Worm (Caenorhabditis elegans) whole organism, L1 larva: ENCODE results near the gene lido-15.
A peak's percentile ranks its signal among the peaks of the same experiment; 100 is the strongest.

ENCODE experiments used
- F16B12.6 ChIP-seq: fragments of 150-350 bp; optimal IDR thresholded peaks from 2 replicates; lab custom pipeline; 2014; ENCODE audit warnings: missing biosample characterization, missing genetic modification characterization
- Y116A8C.19 ChIP-seq: sonication (generic microtip); optimal IDR thresholded peaks from 2 replicates; lab custom pipeline; 2016; ENCODE audit warnings: missing compliant biosample characterization, missing genetic modification characterization, borderline replicate concordance
- ama-1 ChIP-seq: fragments of 150-350 bp; optimal IDR thresholded peaks from 2 replicates; lab custom pipeline; 2014
- blmp-1 ChIP-seq: fragments of 150-350 bp; optimal IDR thresholded peaks from 2 replicates; lab custom pipeline; 2014; ENCODE audit warnings: missing biosample characterization, missing genetic modification characterization
- ceh-90 ChIP-seq: sonication (generic microtip); optimal IDR thresholded peaks from 2 replicates; lab custom pipeline; 2016; ENCODE audit warnings: missing genetic modification characterization, missing compliant biosample characterization
- ces-1 ChIP-seq: fragments of 150-350 bp; optimal IDR thresholded peaks from 2 replicates; lab custom pipeline; 2014; ENCODE audit warnings: missing biosample characterization, missing genetic modification reagents, missing genetic modification characterization
- dpl-1 ChIP-seq, 3 experiments: fragments of 150-350 bp in 2 of 3; sonication (generic microtip) in 1 of 3; optimal IDR thresholded peaks; 2 replicates each; lab custom pipeline; 2014 to 2017; ENCODE audit warnings: missing biosample characterization in 3 of 3, missing genetic modification characterization in 3 of 3, missing genetic modification reagents in 3 of 3
- dsc-1 ChIP-seq: sonication (generic microtip); optimal IDR thresholded peaks from 2 replicates; lab custom pipeline; 2016; ENCODE audit warnings: mild to moderate bottlenecking, missing genetic modification characterization, missing compliant biosample characterization
- efl-1 ChIP-seq, 4 experiments: fragments of 150-350 bp; optimal IDR thresholded peaks in 3 of 4; peaks in 1 of 4; 1 replicate in 1 of 4; 2 replicates in 3 of 4; lab custom pipeline; 2014; ENCODE audit warnings: missing biosample characterization in 2 of 4, missing genetic modification characterization in 2 of 4, missing genetic modification reagents in 2 of 4
- egl-13 ChIP-seq: sonication (generic microtip); optimal IDR thresholded peaks from 2 replicates; lab custom pipeline; 2016; ENCODE audit warnings: missing genotype, missing genetic modification reagents, missing genetic modification characterization, missing compliant biosample characterization
- egl-27 ChIP-seq, 2 experiments: fragments of 150-350 bp in 1 of 2; sonication (generic microtip); optimal IDR thresholded peaks; 3 replicates each; lab custom pipeline; 2017 to 2018; ENCODE audit warnings: missing biosample characterization in 2 of 2, missing genetic modification characterization in 2 of 2, missing genetic modification reagents in 2 of 2
- elt-3 ChIP-seq, 6 experiments: fragments of 150-350 bp in 1 of 6; sonication (generic microtip); optimal IDR thresholded peaks; 2 replicates each; lab custom pipeline; 2017 to 2018; ENCODE audit warnings: missing biosample characterization in 6 of 6, missing genetic modification characterization in 6 of 6, inconsistent platforms in 1 of 6
- fkh-8 ChIP-seq: sonication (generic microtip); optimal IDR thresholded peaks from 2 replicates; lab custom pipeline; 2016; ENCODE audit warnings: mild to moderate bottlenecking, missing genetic modification characterization, missing compliant biosample characterization
- grh-1 ChIP-seq: fragments of 200-800 bp; sonication (Bioruptor generic); IDR thresholded peaks from 2 replicates; pipeline ENCODE4 v1.3.6; 2022; ENCODE audit warnings: missing genetic modification reagents, missing genetic modification characterization, missing compliant biosample characterization
- hpl-2 ChIP-seq: fragments of 150-350 bp; optimal IDR thresholded peaks from 2 replicates; lab custom pipeline; 2014; ENCODE audit warnings: missing biosample characterization, missing genetic modification reagents, missing genetic modification characterization
- isw-1 ChIP-seq: fragments of 200-800 bp; sonication (Bioruptor generic); IDR thresholded peaks from 2 replicates; pipeline ENCODE4 v1.3.6; 2022; ENCODE audit warnings: missing genetic modification characterization, missing compliant biosample characterization
- lin-14 ChIP-seq: fragments of 200-800 bp; sonication (Bioruptor generic); optimal IDR thresholded peaks from 2 replicates; lab custom pipeline; 2018; ENCODE audit warnings: mild to moderate bottlenecking, missing genetic modification characterization, moderate library complexity, missing compliant biosample characterization
- lin-35 ChIP-seq, 2 experiments: fragments of 150-350 bp; optimal IDR thresholded peaks; 2 replicates each; lab custom pipeline; 2014; ENCODE audit warnings: missing biosample characterization in 2 of 2, missing genetic modification characterization in 2 of 2, missing genetic modification reagents in 2 of 2
- lin-39 ChIP-seq: fragments of 150-350 bp; optimal IDR thresholded peaks from 2 replicates; lab custom pipeline; 2014; ENCODE audit warnings: missing biosample characterization, missing genetic modification reagents, missing genetic modification characterization
- lir-3 ChIP-seq: sonication (generic microtip); optimal IDR thresholded peaks from 2 replicates; lab custom pipeline; 2016; ENCODE audit warnings: mild to moderate bottlenecking, missing genetic modification characterization, moderate library complexity, missing compliant biosample characterization; ENCODE audit not compliant: poor library complexity
- lsy-2 ChIP-seq, 2 experiments: fragments of 150-350 bp; optimal IDR thresholded peaks; 2 replicates each; lab custom pipeline; 2014; ENCODE audit warnings: missing biosample characterization in 2 of 2, missing genetic modification characterization in 2 of 2
- mab-9 ChIP-seq: fragments of 200-800 bp; sonication (Bioruptor generic); IDR thresholded peaks from 2 replicates; pipeline ENCODE4 v1.3.6; 2022; ENCODE audit warnings: missing genetic modification reagents, missing genetic modification characterization, missing compliant biosample characterization
- mep-1 ChIP-seq: fragments of 150-350 bp; optimal IDR thresholded peaks from 2 replicates; lab custom pipeline; 2014; ENCODE audit warnings: missing biosample characterization, missing genetic modification characterization
- nhr-19 ChIP-seq: fragments of 200-800 bp; sonication (Bioruptor generic); conservative IDR thresholded peaks from 2 replicates; pipeline ENCODE4 v1.3.6; 2022; ENCODE audit warnings: missing genetic modification characterization, missing compliant biosample characterization
- nhr-20 ChIP-seq: sonication (generic microtip); optimal IDR thresholded peaks from 2 replicates; lab custom pipeline; 2016; ENCODE audit warnings: mild to moderate bottlenecking, missing genetic modification characterization, missing compliant biosample characterization
- nhr-237 ChIP-seq: fragments of 150-350 bp; optimal IDR thresholded peaks from 2 replicates; lab custom pipeline; 2014; ENCODE audit warnings: missing biosample characterization, missing genetic modification characterization
- nhr-47 ChIP-seq: sonication (generic microtip); optimal IDR thresholded peaks from 2 replicates; lab custom pipeline; 2016; ENCODE audit warnings: mild to moderate bottlenecking, missing genetic modification characterization, moderate library complexity, missing compliant biosample characterization
- nhr-71 ChIP-seq: sonication (generic microtip); optimal IDR thresholded peaks from 2 replicates; lab custom pipeline; 2016; ENCODE audit warnings: mild to moderate bottlenecking, missing genetic modification characterization, moderate library complexity, missing compliant biosample characterization
- nhr-85 ChIP-seq: sonication (generic microtip); peaks from one replicate; lab custom pipeline; 2016; ENCODE audit warnings: missing genetic modification characterization, inconsistent platforms, missing compliant biosample characterization
- pax-3 ChIP-seq: fragments of 200-800 bp; sonication (Bioruptor generic); optimal IDR thresholded peaks from 2 replicates; lab custom pipeline; 2018; ENCODE audit warnings: mild to moderate bottlenecking, missing genetic modification characterization, moderate library complexity, missing compliant biosample characterization
- rnt-1 ChIP-seq: sonication (generic microtip); optimal IDR thresholded peaks from 2 replicates; lab custom pipeline; 2016; ENCODE audit warnings: mild to moderate bottlenecking, missing genetic modification characterization, moderate library complexity, missing compliant biosample characterization
- snu-23 ChIP-seq: sonication (generic microtip); optimal IDR thresholded peaks from 2 replicates; lab custom pipeline; 2016; ENCODE audit warnings: missing genetic modification characterization, missing compliant biosample characterization
- sup-37 ChIP-seq: fragments of 200-800 bp; sonication (Bioruptor generic); optimal IDR thresholded peaks from 2 replicates; lab custom pipeline; 2018; ENCODE audit warnings: mild to moderate bottlenecking, missing genetic modification characterization, missing compliant biosample characterization
- swsn-7 ChIP-seq: sonication (generic microtip); optimal IDR thresholded peaks from 2 replicates; lab custom pipeline; 2016; ENCODE audit warnings: missing genetic modification characterization, missing compliant biosample characterization
- tbx-2 ChIP-seq: sonication (generic microtip); optimal IDR thresholded peaks from 2 replicates; lab custom pipeline; 2016; ENCODE audit warnings: missing genetic modification characterization, missing compliant biosample characterization
- unc-86 ChIP-seq: sonication (generic microtip); optimal IDR thresholded peaks from 2 replicates; lab custom pipeline; 2016; ENCODE audit warnings: missing genetic modification characterization, missing compliant biosample characterization
- xbp-1 ChIP-seq: sonication (generic microtip); optimal IDR thresholded peaks from 2 replicates; lab custom pipeline; 2016; ENCODE audit warnings: missing genetic modification characterization, missing compliant biosample characterization

The lido-15 gene

ce11 chrII:3816251-3816849, 4.3 kb downstream of the lido-15 start, which contains the start of gene fbxa-24:
Gene fbxa-24 (plus strand): TSS chrII:3816526.
- TF ChIP-seq lin-14 (GFP tag; lab: Kevin White, UChicago) (peak; percentile 77), dpl-1 (GFP tag; optimal IDR thresholded peaks at IDR 0.05; lab: Kevin White, UChicago) (peak in 1 of 3 experiments; percentile 34), snu-23 (GFP tag; lab: Kevin White, UChicago) (peak; percentile 30), unc-86 (peak; percentile 23), rnt-1 (tag; lab: Kevin White, UChicago) (peak; percentile 7), isw-1 (GFP tag; lab: Robert Waterston, UW) (peak; percentile 27), lin-35 (GFP tag; optimal IDR thresholded peaks at IDR 0.05; lab: Kevin White, UChicago) (peak in 1 of 2 experiments; percentile 6), efl-1 (optimal IDR thresholded peaks at IDR 0.05; lab: Kevin White, UChicago) (peak; percentile 41 to 55), efl-1 (GFP tag; optimal IDR thresholded peaks at IDR 0.05 in 1 of 2; lab: Kevin White, UChicago) (peak; percentile 22 to 50), F16B12.6 (tag; lab: Kevin White, UChicago) (peak; percentile 6), egl-13 (peak; percentile 6), nhr-20 (tag; lab: Kevin White, UChicago) (peak; percentile 34), dsc-1 (tag; lab: Kevin White, UChicago) (peak; percentile 9), lsy-2 (tag; optimal IDR thresholded peaks at IDR 0.05; lab: Kevin White, UChicago) (peak; percentile 30 to 46), fkh-8 (peak; percentile 72), swsn-7 (tag; lab: Kevin White, UChicago) (peak; percentile 33), tbx-2 (tag; lab: Kevin White, UChicago) (peak; percentile 31), mep-1 (tag; lab: Kevin White, UChicago) (peak; percentile 38), nhr-85 (peak; percentile 65), nhr-19 (GFP tag; lab: Robert Waterston, UW) (peak; percentile 58), nhr-47 (tag; lab: Kevin White, UChicago) (peak; percentile 37), xbp-1 (tag; lab: Kevin White, UChicago) (peak; percentile 4), nhr-71 (tag; lab: Kevin White, UChicago) (peak; percentile 57)

ce11 chrII:3821248-3821647, 9.2 kb downstream of the lido-15 start, which contains the start of gene F54D10.7:
Gene F54D10.7 (minus strand): TSS chrII:3821296.
- TF ChIP-seq ama-1, result no peak
- TF ChIP-seq efl-1 (optimal IDR thresholded peaks at IDR 0.05; lab: Kevin White, UChicago), result no peak
- TF ChIP-seq efl-1 (GFP tag; optimal IDR thresholded peaks at IDR 0.05 in 1 of 2; lab: Kevin White, UChicago), result peak in 1 of 2 experiments; percentile 58

- no peak for TF ChIP-seq nhr-47 (tag; lab: Kevin White, UChicago)
- no peak for TF ChIP-seq lin-35 (GFP tag; optimal IDR thresholded peaks at IDR 0.05; lab: Kevin White, UChicago)
- no peak for TF ChIP-seq mab-9 (GFP tag; lab: Robert Waterston, UW)
- TF ChIP-seq lir-3 (tag; lab: Kevin White, UChicago), result no peak
Measured at ce11 chrII:3823855-3824254, 11.8 kb downstream of the lido-15 start, which contains the start of gene skr-15. Gene skr-15 (plus strand): TSS chrII:3824155.

- TF ChIP-seq grh-1 (no peak), sup-37 (no peak), ceh-90 (no peak), elt-3 (tag; optimal IDR thresholded peaks at IDR 0.05; lab: Kevin White, UChicago) (no peak)
Measured at ce11 chrII:3827801-3828200, 15.7 kb downstream of the lido-15 start, which contains the start of gene F54D10.8. Gene F54D10.8 (minus strand): TSS chrII:3827901.

- no peak for TF ChIP-seq nhr-19 (GFP tag; lab: Robert Waterston, UW)
- no peak for TF ChIP-seq nhr-237 (tag; lab: Kevin White, UChicago)
- no peak for TF ChIP-seq blmp-1 (tag; lab: Kevin White, UChicago)
- no peak for TF ChIP-seq egl-27 (tag; optimal IDR thresholded peaks at IDR 0.05; lab: Kevin White, UChicago)
- no peak for TF ChIP-seq pax-3 (tag; lab: Kevin White, UChicago)
- TF ChIP-seq lin-39 (tag; lab: Kevin White, UChicago), result no peak
- TF ChIP-seq ces-1 (GFP tag; lab: Kevin White, UChicago), result no peak
- no peak for TF ChIP-seq unc-86
- TF ChIP-seq hpl-2 (GFP tag; lab: Kevin White, UChicago), result no peak
- no peak for TF ChIP-seq Y116A8C.19 (tag; lab: Kevin White, UChicago)
- no peak for TF ChIP-seq lir-3 (tag; lab: Kevin White, UChicago)
- no peak for TF ChIP-seq sup-37
- no peak for TF ChIP-seq snu-23 (GFP tag; lab: Kevin White, UChicago)
Measured at ce11 chrII:3829623-3830022, 17.5 kb downstream of the lido-15 start.
